Fruit fly (Drosophila melanogaster) whole organism, embryonic: ENCODE measurements around the gene CG8065.

Source experiments
- Awh ChIP-seq: fragments of 200-800 bp; sonication (Bioruptor generic); IDR thresholded peaks from 2 replicates; pipeline ENCODE4, ENCODE4 v1.3.6; 2022; ENCODE audit warnings: missing biosample characterization, missing genetic modification characterization
- CG17359 ChIP-seq: fragments of 200-800 bp; sonication (Bioruptor generic); optimal IDR thresholded peaks from 3 replicates; lab custom pipeline; 2018; ENCODE audit warnings: missing biosample characterization, mild to moderate bottlenecking, missing genetic modification characterization, moderate library complexity
- CG31365 ChIP-seq: fragments of 200-800 bp; sonication (Bioruptor generic); optimal IDR thresholded peaks from 2 replicates; lab custom pipeline; 2018; ENCODE audit warnings: missing biosample characterization, mild to moderate bottlenecking, missing genetic modification characterization
- CG4360 ChIP-seq: fragments of 200-800 bp; sonication (Bioruptor generic); IDR thresholded peaks from 2 replicates; pipeline ENCODE4 v1.3.6; 2022; ENCODE audit warnings: missing biosample characterization, missing genetic modification characterization
- CG6683 ChIP-seq: fragments of 200-800 bp; sonication (Bioruptor generic); optimal IDR thresholded peaks from 2 replicates; lab custom pipeline; 2017; ENCODE audit warnings: missing biosample characterization, mild to moderate bottlenecking, missing genetic modification characterization, missing genetic modification reagents
- Fer1 ChIP-seq: fragments of 200-800 bp; sonication (Bioruptor generic); optimal IDR thresholded peaks from 2 replicates; lab custom pipeline; 2017; ENCODE audit warnings: missing biosample characterization, mild to moderate bottlenecking, missing genetic modification characterization
- Gug ChIP-seq: fragments of 200-800 bp; sonication (Bioruptor generic); IDR thresholded peaks from 4 replicates; pipeline ENCODE4 v1.3.6; 2022; ENCODE audit warnings: missing biosample characterization, missing genetic modification characterization
- HmgZ ChIP-seq: fragments of 200-800 bp; sonication (Bioruptor generic); optimal IDR thresholded peaks from 2 replicates; lab custom pipeline; 2018; ENCODE audit warnings: missing biosample characterization, mild to moderate bottlenecking, missing genetic modification characterization
- insv ChIP-seq, 2 experiments: fragments of 200-800 bp; sonication (Bioruptor generic); optimal IDR thresholded peaks; 3 replicates each; lab custom pipeline; 2016 to 2018; ENCODE audit warnings: missing biosample characterization in 2 of 2, missing genetic modification characterization in 2 of 2
- lilli ChIP-seq: fragments of 200-800 bp; sonication (Bioruptor generic); optimal IDR thresholded peaks from 3 replicates; lab custom pipeline; 2016; ENCODE audit warnings: missing biosample characterization, missing genetic modification characterization
- pan ChIP-seq, 4 experiments: fragments of >200 bp in 3 of 4; fragments of 200-800 bp in 1 of 4; sonication (Bioruptor generic) in 1 of 4; optimal IDR thresholded peaks in 3 of 4; IDR thresholded peaks in 1 of 4; 2 replicates each; pipeline versions ENCODE4 v1.3.6 to Lab custom; 2017 to 2022; ENCODE audit warnings: missing biosample characterization in 2 of 4, missing genetic modification characterization in 2 of 4, mixed read lengths in 1 of 4
- z ChIP-seq: fragments of 200-800 bp; sonication (Bioruptor generic); IDR thresholded peaks from 3 replicates; pipeline ENCODE4 v1.3.6; 2022; ENCODE audit warnings: missing biosample characterization, missing genetic modification characterization

- TF ChIP-seq HmgZ (tag; lab: Kevin White, UChicago) (no peak), z (no peak), Gug (GFP tag; lab: Robert Waterston, UW) (no peak), CG4360 (no peak), Fer1 (GFP tag; lab: Kevin White, UChicago) (no peak), CG6683 (no peak), Awh (no peak), insv (GFP tag; optimal IDR thresholded peaks at IDR 0.05; lab: Kevin White, UChicago) (no peak), lilli (GFP tag; lab: Kevin White, UChicago) (no peak), pan (optimal IDR thresholded peaks at IDR 0.05; lab: Kevin White, UChicago) (no peak), pan (GFP tag; optimal IDR thresholded peaks at IDR 0.05 in 1 of 2, IDR thresholded peaks at IDR 0.05 in 1 of 2) (no peak), CG31365 (tag; lab: Kevin White, UChicago) (no peak), CG17359 (no peak)
Measured at dm6 chr3L:10227094-10227493, 11.6 kb downstream of the CG8065 start.
